Fruit fly (Drosophila melanogaster) whole organism, embryonic: ENCODE results near the gene CG8892.

Experiments
- CG10462 ChIP-seq: fragments of 200-800 bp; sonication (Bioruptor generic); optimal IDR thresholded peaks from 2 replicates; lab custom pipeline; 2016; ENCODE audit warnings: missing biosample characterization, missing genetic modification characterization
- CG11456 ChIP-seq: fragments of 200-800 bp; sonication (Bioruptor generic); IDR thresholded peaks from 3 replicates; pipeline ENCODE4 v1.3.6; 2022; ENCODE audit warnings: missing biosample characterization, missing genetic modification characterization
- CG13123 ChIP-seq: fragments of 200-800 bp; sonication (Bioruptor generic); optimal IDR thresholded peaks from 2 replicates; lab custom pipeline; 2016; ENCODE audit warnings: missing biosample characterization, missing genetic modification characterization
- CG15073 ChIP-seq: fragments of 200-800 bp; sonication (Bioruptor generic); optimal IDR thresholded peaks from 2 replicates; lab custom pipeline; 2016; ENCODE audit warnings: missing biosample characterization, missing genetic modification characterization
- CG1602 ChIP-seq: fragments of 200-800 bp; sonication (Bioruptor generic); optimal IDR thresholded peaks from 3 replicates; lab custom pipeline; 2016; ENCODE audit warnings: missing biosample characterization, missing genetic modification characterization
- CG17328 ChIP-seq: fragments of 200-800 bp; sonication (Bioruptor generic); IDR thresholded peaks from 2 replicates; pipeline ENCODE4 v1.3.6; 2022; ENCODE audit warnings: missing biosample characterization, missing genetic modification characterization
- CG17612 ChIP-seq: fragments of 200-800 bp; sonication (Bioruptor generic); IDR thresholded peaks from 2 replicates; pipeline ENCODE4 v1.3.6; 2022; ENCODE audit warnings: missing biosample characterization, missing genetic modification characterization
- CG2678 ChIP-seq: fragments of 200-800 bp; sonication (Bioruptor generic); optimal IDR thresholded peaks from 3 replicates; lab custom pipeline; 2019; ENCODE audit warnings: missing biosample characterization, mild to moderate bottlenecking, missing genetic modification characterization, moderate library complexity
- CG31224 ChIP-seq: fragments of 200-800 bp; sonication (Bioruptor generic); IDR thresholded peaks from 2 replicates; pipeline ENCODE4 v1.3.6; 2022; ENCODE audit warnings: missing biosample characterization, missing genetic modification characterization
- CG3838 ChIP-seq: fragments of 200-800 bp; sonication (Bioruptor generic); optimal IDR thresholded peaks from 3 replicates; lab custom pipeline; 2016; ENCODE audit warnings: missing biosample characterization, missing genetic modification characterization
- CG3847 ChIP-seq: fragments of 200-800 bp; sonication (Bioruptor generic); IDR thresholded peaks from 2 replicates; pipeline ENCODE4 v1.3.6; 2022; ENCODE audit warnings: missing biosample characterization, missing genetic modification characterization
- CG5953 ChIP-seq: fragments of 200-800 bp; sonication (Bioruptor generic); IDR thresholded peaks from 2 replicates; pipeline ENCODE4 v1.3.6; 2022; ENCODE audit warnings: missing biosample characterization, missing genetic modification characterization
- CG7556 ChIP-seq: fragments of 200-800 bp; sonication (Bioruptor generic); optimal IDR thresholded peaks from 2 replicates; lab custom pipeline; 2017; ENCODE audit warnings: missing biosample characterization, mild to moderate bottlenecking, missing genetic modification characterization
- CHES-1-like ChIP-seq: fragments of 200-800 bp; sonication (Bioruptor generic); optimal IDR thresholded peaks from 2 replicates; lab custom pipeline; 2016; ENCODE audit warnings: missing biosample characterization, missing genetic modification characterization
- D19B ChIP-seq: fragments of 200-800 bp; sonication (Bioruptor generic); optimal IDR thresholded peaks from 2 replicates; lab custom pipeline; 2017; ENCODE audit warnings: missing biosample characterization, mild to moderate bottlenecking, missing genetic modification characterization
- Dad ChIP-seq: fragments of 200-800 bp; sonication (Bioruptor generic); optimal IDR thresholded peaks from 3 replicates; lab custom pipeline; 2016; ENCODE audit warnings: missing biosample characterization, missing genetic modification characterization
- Dek ChIP-seq: fragments of 200-800 bp; sonication (Bioruptor generic); optimal IDR thresholded peaks from 3 replicates; lab custom pipeline; 2019; ENCODE audit warnings: missing biosample characterization, mild to moderate bottlenecking, missing genetic modification characterization, moderate library complexity
- Dip3 ChIP-seq: fragments of 200-800 bp; sonication (Bioruptor generic); optimal IDR thresholded peaks from 3 replicates; lab custom pipeline; 2016; ENCODE audit warnings: missing biosample characterization, missing genetic modification characterization
- Dp ChIP-seq: fragments of 200-800 bp; sonication (Bioruptor generic); optimal IDR thresholded peaks from 2 replicates; lab custom pipeline; 2018; ENCODE audit warnings: missing biosample characterization, mild to moderate bottlenecking, missing genetic modification characterization, moderate library complexity
- Fer1 ChIP-seq: fragments of 200-800 bp; sonication (Bioruptor generic); optimal IDR thresholded peaks from 2 replicates; lab custom pipeline; 2017; ENCODE audit warnings: missing biosample characterization, mild to moderate bottlenecking, missing genetic modification characterization
- Gug ChIP-seq: fragments of 200-800 bp; sonication (Bioruptor generic); IDR thresholded peaks from 4 replicates; pipeline ENCODE4 v1.3.6; 2022; ENCODE audit warnings: missing biosample characterization, missing genetic modification characterization
- Lim3 ChIP-seq: fragments of 200-800 bp; sonication (Bioruptor generic); IDR thresholded peaks from 2 replicates; pipeline ENCODE4 v1.3.6; 2022; ENCODE audit warnings: missing biosample characterization, missing genetic modification characterization
- MTF-1 ChIP-seq: fragments of 200-800 bp; sonication (Bioruptor generic); optimal IDR thresholded peaks from 2 replicates; lab custom pipeline; 2018; ENCODE audit warnings: missing biosample characterization, mild to moderate bottlenecking, missing genetic modification characterization, borderline replicate concordance
- Meics ChIP-seq: fragments of 200-800 bp; sonication (Bioruptor generic); optimal IDR thresholded peaks from 2 replicates; lab custom pipeline; 2017; ENCODE audit warnings: missing biosample characterization, mild to moderate bottlenecking, missing genetic modification characterization
- Myb ChIP-seq: fragments of 200-800 bp; sonication (Bioruptor generic); optimal IDR thresholded peaks from 2 replicates; lab custom pipeline; 2016; ENCODE audit warnings: missing biosample characterization, missing genetic modification characterization
- NfI ChIP-seq: fragments of 200-800 bp; sonication (Bioruptor generic); optimal IDR thresholded peaks from 3 replicates; lab custom pipeline; 2018; ENCODE audit warnings: missing biosample characterization, mild to moderate bottlenecking, missing genetic modification characterization, moderate library complexity
- Ptx1 ChIP-seq: fragments of 200-800 bp; sonication (Bioruptor generic); IDR thresholded peaks from 2 replicates; pipeline ENCODE4 v1.3.6; 2022; ENCODE audit warnings: missing biosample characterization, missing genetic modification characterization
- Scr ChIP-seq: fragments of 200-800 bp; sonication (Bioruptor generic); IDR thresholded peaks from 2 replicates; pipeline ENCODE4 v1.3.6; 2022; ENCODE audit warnings: missing biosample characterization, missing genetic modification characterization; ENCODE audit not compliant: partially characterized antibody
- Tbp ChIP-seq: fragments of >200 bp; optimal IDR thresholded peaks from 2 replicates; lab custom pipeline; 2018; ENCODE audit warnings: missing biosample characterization, missing genetic modification characterization
- Vsx1 ChIP-seq: fragments of 200-800 bp; sonication (Bioruptor generic); optimal IDR thresholded peaks from 2 replicates; lab custom pipeline; 2017; ENCODE audit warnings: missing biosample characterization, mild to moderate bottlenecking, missing genetic modification characterization, missing genetic modification reagents
- ac ChIP-seq: fragments of 200-800 bp; sonication (Bioruptor generic); optimal IDR thresholded peaks from 3 replicates; lab custom pipeline; 2017; ENCODE audit warnings: missing biosample characterization, mild to moderate bottlenecking, missing genetic modification characterization
- aop ChIP-seq: fragments of 200-800 bp; sonication (Bioruptor generic); IDR thresholded peaks from 2 replicates; pipeline ENCODE4 v1.3.6; 2022; ENCODE audit warnings: missing biosample characterization, missing genetic modification characterization
- ash1 ChIP-seq: fragments of 200-800 bp; sonication (Bioruptor generic); optimal IDR thresholded peaks from 2 replicates; lab custom pipeline; 2018; ENCODE audit warnings: missing biosample characterization, mild to moderate bottlenecking, missing genetic modification characterization
- cas ChIP-seq: fragments of 200-800 bp; sonication (Bioruptor generic); IDR thresholded peaks from 2 replicates; pipeline ENCODE4 v1.3.6; 2022; ENCODE audit warnings: missing biosample characterization, missing genetic modification characterization
- crc ChIP-seq: fragments of 200-800 bp; sonication (Bioruptor generic); optimal IDR thresholded peaks from 2 replicates; lab custom pipeline; 2016; ENCODE audit warnings: missing biosample characterization, missing genetic modification characterization
- crp ChIP-seq, 2 experiments: fragments of 200-800 bp; sonication (Bioruptor generic); optimal IDR thresholded peaks; 2 replicates in 1 of 2; 3 replicates in 1 of 2; lab custom pipeline; 2017; ENCODE audit warnings: missing biosample characterization in 2 of 2, missing genetic modification characterization in 2 of 2, mild to moderate bottlenecking in 1 of 2, moderate library complexity in 1 of 2
- dmrt11E ChIP-seq: fragments of 200-800 bp; sonication (Bioruptor generic); optimal IDR thresholded peaks from 3 replicates; lab custom pipeline; 2018; ENCODE audit warnings: missing biosample characterization, mild to moderate bottlenecking, missing genetic modification characterization, moderate library complexity
- dmrt99B ChIP-seq: fragments of 200-800 bp; sonication (Bioruptor generic); optimal IDR thresholded peaks from 2 replicates; lab custom pipeline; 2018; ENCODE audit warnings: missing biosample characterization, mild to moderate bottlenecking, missing genetic modification characterization, moderate library complexity
- en ChIP-seq: fragments of 200-800 bp; sonication (Bioruptor generic); optimal IDR thresholded peaks from 2 replicates; lab custom pipeline; 2016; ENCODE audit warnings: missing biosample characterization, missing genetic modification characterization
- eyg ChIP-seq: fragments of 200-800 bp; sonication (Bioruptor generic); optimal IDR thresholded peaks from 3 replicates; lab custom pipeline; 2016; ENCODE audit warnings: missing biosample characterization, missing genetic modification characterization
- fd3F ChIP-seq: fragments of 200-800 bp; sonication (Bioruptor generic); optimal IDR thresholded peaks from 2 replicates; lab custom pipeline; 2018; ENCODE audit warnings: missing biosample characterization, mild to moderate bottlenecking, missing genetic modification characterization, moderate library complexity
- hth ChIP-seq: fragments of >200 bp; optimal IDR thresholded peaks from 2 replicates; lab custom pipeline; 2017; ENCODE audit warnings: inconsistent platforms
- lilli ChIP-seq: fragments of 200-800 bp; sonication (Bioruptor generic); optimal IDR thresholded peaks from 3 replicates; lab custom pipeline; 2016; ENCODE audit warnings: missing biosample characterization, missing genetic modification characterization
- nerfin-2 ChIP-seq: fragments of 200-800 bp; sonication (Bioruptor generic); IDR thresholded peaks from 2 replicates; pipeline ENCODE4 v1.3.6; 2022; ENCODE audit warnings: missing biosample characterization, missing genetic modification characterization; ENCODE audit not compliant: partially characterized antibody
- nom ChIP-seq: fragments of 200-800 bp; sonication (Bioruptor generic); optimal IDR thresholded peaks from 2 replicates; lab custom pipeline; 2017; ENCODE audit warnings: missing biosample characterization, missing genetic modification characterization, mild to moderate bottlenecking, moderate library complexity, missing genetic modification reagents
- scrt ChIP-seq: fragments of 200-800 bp; sonication (Bioruptor generic); optimal IDR thresholded peaks from 2 replicates; lab custom pipeline; 2018; ENCODE audit warnings: missing biosample characterization, mild to moderate bottlenecking, missing genetic modification characterization, moderate library complexity
- sd ChIP-seq: fragments of 200-800 bp; sonication (Bioruptor generic); optimal IDR thresholded peaks from 3 replicates; lab custom pipeline; 2018; ENCODE audit warnings: missing biosample characterization, mild to moderate bottlenecking, missing genetic modification characterization, moderate library complexity
- slbo ChIP-seq: fragments of 200-800 bp; sonication (Bioruptor generic); IDR thresholded peaks from 2 replicates; pipeline ENCODE4 v1.3.6; 2022; ENCODE audit warnings: missing biosample characterization, missing genetic modification characterization
- ttk ChIP-seq: fragments of 200-800 bp; sonication (Bioruptor generic); IDR thresholded peaks from 2 replicates; pipeline ENCODE4 v2.1.2; 2022; ENCODE audit warnings: missing biosample characterization, missing genetic modification characterization
- zen2 ChIP-seq: fragments of 200-800 bp; sonication (Bioruptor generic); IDR thresholded peaks from 3 replicates; pipeline ENCODE4 v1.3.6; 2022; ENCODE audit warnings: missing biosample characterization, missing genetic modification characterization; ENCODE audit not compliant: partially characterized antibody

CG8892 gene

dm6 chr2L:4999389-5000032 lies 18.1 kb upstream of the CG8892 start (continued):
- TF ChIP-seq D19B (peak; percentile 53), fd3F (peak; percentile 58), CHES-1-like (GFP tag; lab: Kevin White, UChicago) (peak; percentile 58), NfI (GFP tag; lab: Kevin White, UChicago) (peak; percentile 67), Dad (GFP tag; lab: Kevin White, UChicago) (peak; percentile 44), Dek (tag; lab: Kevin White, UChicago) (peak; percentile 42), MTF-1 (GFP tag; lab: Kevin White, UChicago) (peak; percentile 67), Gug (GFP tag; lab: Robert Waterston, UW) (peak; percentile 85), eyg (peak; percentile 19), CG17612 (GFP tag; lab: Robert Waterston, UW) (peak; percentile 80), hth (no peak), ac (no peak), Meics (GFP tag; lab: Kevin White, UChicago) (peak; percentile 61), slbo (GFP tag; lab: Robert Waterston, UW) (peak; percentile 85), crc (GFP tag; lab: Kevin White, UChicago) (peak; percentile 32), CG3838 (GFP tag; lab: Kevin White, UChicago) (no peak), nerfin-2 (GFP tag; lab: Robert Waterston, UW) (no peak), ttk (GFP tag; lab: Robert Waterston, UW) (peak; percentile 72; the same call in 1 of the 2 replicates), Ptx1 (GFP tag; lab: Robert Waterston, UW) (peak; percentile 76), Scr (GFP tag; lab: Robert Waterston, UW) (no peak), CG2678 (tag; lab: Kevin White, UChicago) (peak; percentile 77), zen2 (GFP tag; lab: Robert Waterston, UW) (no peak), CG10462 (GFP tag; lab: Kevin White, UChicago) (peak; percentile 14), lilli (GFP tag; lab: Kevin White, UChicago) (peak; percentile 67), sd (no peak), ash1 (GFP tag; lab: Kevin White, UChicago) (no peak), crp (GFP tag; optimal IDR thresholded peaks at IDR 0.05; lab: Kevin White, UChicago) (no peak), Dp (GFP tag; lab: Kevin White, UChicago) (no peak), scrt (peak; percentile 52), CG1602 (GFP tag; lab: Kevin White, UChicago) (no peak), dmrt99B (peak; percentile 71), Vsx1 (peak; percentile 35), dmrt11E (tag; lab: Kevin White, UChicago) (peak; percentile 66), CG31224 (GFP tag; lab: Robert Waterston, UW) (peak; percentile 54; the same call in 1 of the 2 replicates), Tbp (GFP tag; lab: Kevin White, UChicago) (no peak), Fer1 (peak; percentile 41), cas (GFP tag; lab: Robert Waterston, UW) (no peak), Dip3 (GFP tag; lab: Kevin White, UChicago) (peak; percentile 62), Myb (GFP tag; lab: Kevin White, UChicago) (peak; percentile 30), Lim3 (GFP tag; lab: Robert Waterston, UW) (no peak), nom (no peak), CG11456 (GFP tag; lab: Robert Waterston, UW) (peak; percentile 71), CG7556 (peak; percentile 27), CG5953 (GFP tag; lab: Robert Waterston, UW) (0 out of 2 replicates have a peak, but pooled peaks have one; percentile 37), CG17328 (GFP tag; lab: Robert Waterston, UW) (peak; percentile 74), aop (0 out of 2 replicates have a peak, but pooled peaks have one; percentile 23), CG3847 (GFP tag; lab: Robert Waterston, UW) (peak; percentile 57; the same call in 1 of the 2 replicates), CG13123 (peak; percentile 20), en (GFP tag; lab: Kevin White, UChicago) (peak; percentile 16), CG15073 (GFP tag; lab: Kevin White, UChicago) (peak; percentile 30)
